Worm (Caenorhabditis elegans) whole organism, L1 larva: ENCODE measurements around the gene F40D4.13.

ENCODE experiments used
- ceh-88 ChIP-seq: fragments of 200-800 bp; sonication (Bioruptor generic); IDR thresholded peaks from 2 replicates; pipeline ENCODE4 v1.3.6; 2022; ENCODE audit warnings: missing genetic modification characterization, missing compliant biosample characterization
- lin-39 ChIP-seq: fragments of 150-350 bp; optimal IDR thresholded peaks from 2 replicates; lab custom pipeline; 2014; ENCODE audit warnings: missing biosample characterization, missing genetic modification reagents, missing genetic modification characterization
- mdl-1 ChIP-seq, 2 experiments: fragments of 150-350 bp; optimal IDR thresholded peaks; 2 replicates each; lab custom pipeline; 2014 to 2017; ENCODE audit warnings: missing biosample characterization in 2 of 2, missing genetic modification characterization in 2 of 2, inconsistent platforms in 1 of 2
- pqm-1 ChIP-seq: sonication (generic microtip); optimal IDR thresholded peaks from 3 replicates; lab custom pipeline; 2017; ENCODE audit warnings: missing biosample characterization, missing genetic modification characterization
- sptf-1 ChIP-seq: fragments of 150-350 bp; optimal IDR thresholded peaks from 2 replicates; lab custom pipeline; 2014; ENCODE audit warnings: missing biosample characterization, missing genetic modification characterization

DNA sequence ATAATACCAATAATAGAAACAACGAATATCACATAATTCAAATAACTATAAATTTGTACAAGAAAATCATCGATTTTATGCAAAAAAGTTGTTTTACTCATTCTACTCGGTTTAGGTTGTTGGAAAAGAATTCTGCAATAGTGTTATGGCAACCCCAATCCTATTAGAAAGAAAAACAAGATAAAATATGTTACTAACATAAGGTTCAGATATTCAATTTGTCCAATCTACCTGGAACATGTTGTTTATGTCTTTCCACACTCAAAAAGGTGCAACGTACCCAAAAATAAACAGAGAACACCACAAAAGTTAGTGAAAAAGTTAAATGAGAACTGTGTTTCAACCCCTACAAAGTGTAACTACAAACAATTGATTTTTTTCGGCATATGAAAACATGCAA, 13.8 kb upstream of the F40D4.13 start, which contains the start of gene srw-51:
- TF ChIP-seq sptf-1 (tag; lab: Kevin White, UChicago) (no peak), lin-39 (tag; lab: Kevin White, UChicago) (no peak), pqm-1 (no peak), ceh-88 (no peak), mdl-1 (tag; optimal IDR thresholded peaks at IDR 0.05; lab: Kevin White, UChicago) (no peak)
